Worm (Caenorhabditis elegans): ENCODE measurements around the gene R07G3.7.

Gene R07G3.7

ce11 chrII:7620413-7620812, 6.9 kb upstream of the R07G3.7 start, which contains the start of gene R07G3.8:
Gene R07G3.8, minus strand, starts transcription at chrII:7620513.
- TF ChIP-seq nhr-77 (tag; optimal IDR thresholded peaks at IDR 0.05) (no peak), nhr-23 (tag; optimal IDR thresholded peaks at IDR 0.05) (no peak), blmp-1 (tag; optimal IDR thresholded peaks at IDR 0.05; ENCODE audit: insufficient read depth) (no peak), mdl-1 (tag; optimal IDR thresholded peaks at IDR 0.05) (no peak), ama-1 (optimal IDR thresholded peaks at IDR 0.05) (no peak), ceh-82 (tag; optimal IDR thresholded peaks at IDR 0.05) (no peak), F13H6.1 (tag; optimal IDR thresholded peaks at IDR 0.05) (no peak), zag-1 (tag; optimal IDR thresholded peaks at IDR 0.05) (no peak), ztf-11 (tag; optimal IDR thresholded peaks at IDR 0.05) (no peak), sma-9 (GFP tag; optimal IDR thresholded peaks at IDR 0.05) (no peak), sma-9 (tag; optimal IDR thresholded peaks at IDR 0.05) (no peak), egl-27 (tag; optimal IDR thresholded peaks at IDR 0.05) (no peak), nhr-6 (tag; optimal IDR thresholded peaks at IDR 0.05) (no peak)

ce11 chrII:7618212-7618611, 4.7 kb upstream of the R07G3.7 start:
- TF ChIP-seq fos-1 (tag; optimal IDR thresholded peaks at IDR 0.05) (peak; percentile 79), C34F6.9 (tag; optimal IDR thresholded peaks at IDR 0.05) (no peak), nhr-21 (tag; optimal IDR thresholded peaks at IDR 0.05) (no peak)

DNA sequence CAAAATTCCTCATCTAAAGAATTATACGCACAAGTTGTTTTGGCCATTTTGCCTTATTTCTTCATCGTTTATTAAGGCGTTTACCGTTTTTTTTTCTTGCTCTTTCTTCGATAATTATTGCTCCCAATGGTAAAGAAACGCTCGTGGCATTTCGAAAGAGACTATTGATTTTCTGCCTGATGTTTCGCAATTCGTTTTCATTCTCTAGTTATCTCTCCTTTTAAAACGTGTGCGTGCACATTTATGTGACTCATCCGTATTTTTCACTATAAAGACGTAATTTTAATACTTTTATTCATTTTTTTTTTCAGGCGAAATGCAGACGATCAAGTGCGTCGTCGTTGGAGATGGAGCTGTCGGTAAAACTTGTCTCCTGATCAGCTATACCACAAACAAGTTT, 2.6 kb upstream of the R07G3.7 start, which contains the start of gene cdc-42:
TSS of gene cdc-42 (plus strand) at position 312 of the 400 bp plus-strand sequence.
- TF ChIP-seq mdl-1 (tag; optimal IDR thresholded peaks at IDR 0.05) (no peak), alr-1 (tag; optimal IDR thresholded peaks at IDR 0.05) (no peak), R02D3.7 (tag; optimal IDR thresholded peaks at IDR 0.05) (no peak), unc-39 (tag; optimal IDR thresholded peaks at IDR 0.05) (no peak), mbf-1 (tag; optimal IDR thresholded peaks at IDR 0.05) (no peak), ztf-11 (tag; optimal IDR thresholded peaks at IDR 0.05) (no peak), snpc-4 (tag; optimal IDR thresholded peaks at IDR 0.05) (no peak), lsy-2 (tag; optimal IDR thresholded peaks at IDR 0.05) (no peak), ceh-16 (tag; optimal IDR thresholded peaks at IDR 0.05) (no peak), unc-62 (GFP tag; optimal IDR thresholded peaks at IDR 0.05) (no peak), sma-9 (GFP tag; optimal IDR thresholded peaks at IDR 0.05) (no peak), sma-9 (tag; optimal IDR thresholded peaks at IDR 0.05) (no peak), lin-39 (tag; optimal IDR thresholded peaks at IDR 0.05) (no peak), nhr-129 (tag; optimal IDR thresholded peaks at IDR 0.05) (no peak), nhr-237 (tag; optimal IDR thresholded peaks at IDR 0.05) (no peak), dmd-4 (tag; optimal IDR thresholded peaks at IDR 0.05) (no peak), F13H6.1 (tag; optimal IDR thresholded peaks at IDR 0.05) (no peak)

- peak in 1 of 2 experiments; percentile 44 for TF ChIP-seq lsy-2 (tag; optimal IDR thresholded peaks at IDR 0.05)
- TF ChIP-seq ama-1 (optimal IDR thresholded peaks at IDR 0.05) = peak; percentile 75
- peak; percentile 57 for TF ChIP-seq C34F6.9 (tag; optimal IDR thresholded peaks at IDR 0.05)
- TF ChIP-seq F13H6.1 (tag; optimal IDR thresholded peaks at IDR 0.05) = peak; percentile 24
- TF ChIP-seq gmeb-1 (tag; optimal IDR thresholded peaks at IDR 0.05) = no peak
- no peak for TF ChIP-seq egl-27 (tag; optimal IDR thresholded peaks at IDR 0.05)
- TF ChIP-seq nhr-129 (tag; optimal IDR thresholded peaks at IDR 0.05) = peak; percentile 28
- no peak for TF ChIP-seq ZK546.5 (tag; optimal IDR thresholded peaks at IDR 0.05)
- TF ChIP-seq ztf-11 (tag; optimal IDR thresholded peaks at IDR 0.05) = no peak
- no peak for TF ChIP-seq unc-62 (GFP tag; optimal IDR thresholded peaks at IDR 0.05)
Observed at ce11 chrII:7615318-7615891, 1.9 kb upstream of the R07G3.7 start.

DNA sequence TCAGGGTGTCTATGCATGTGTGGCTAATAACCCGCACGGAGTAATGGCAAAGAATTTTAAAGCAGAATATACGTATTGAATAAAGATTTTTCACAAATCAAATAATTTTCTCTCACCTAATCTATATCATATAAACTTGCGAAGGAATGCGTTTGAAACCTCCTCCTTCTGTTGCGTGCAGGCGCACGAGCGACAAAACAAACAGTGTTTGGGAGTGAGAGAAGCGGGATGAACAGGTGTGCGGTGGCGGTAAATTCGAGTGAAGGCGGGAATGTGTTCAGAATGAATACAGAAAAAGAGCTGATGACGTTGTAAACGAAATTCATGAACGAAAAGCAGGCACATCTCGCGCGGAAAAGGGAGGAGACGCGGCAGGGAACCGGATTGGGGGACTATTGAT, 802 bp upstream of the R07G3.7 start:
- no peak for TF ChIP-seq C34F6.9 (tag; optimal IDR thresholded peaks at IDR 0.05)
- no peak for TF ChIP-seq snpc-4 (tag; optimal IDR thresholded peaks at IDR 0.05)
- no peak for TF ChIP-seq skn-1 (tag; optimal IDR thresholded peaks at IDR 0.05)
- no peak for TF ChIP-seq ceh-82 (tag; optimal IDR thresholded peaks at IDR 0.05)
- no peak for TF ChIP-seq fos-1 (tag; optimal IDR thresholded peaks at IDR 0.05)

- TF ChIP-seq nhr-237 (tag; optimal IDR thresholded peaks at IDR 0.05) (no peak), peb-1 (tag; optimal IDR thresholded peaks at IDR 0.05) (no peak), elt-1 (tag; optimal IDR thresholded peaks at IDR 0.05) (no peak), mdl-1 (tag; optimal IDR thresholded peaks at IDR 0.05) (no peak)
Observed at ce11 chrII:7607953-7608352, 5.6 kb downstream of the R07G3.7 start, which contains the start of gene lips-17. Gene lips-17, plus strand, starts transcription at chrII:7608253.
